Worm (Caenorhabditis elegans) whole organism, young adult: ENCODE data around the gene sut-2.

Experiments used
- B0261.1 ChIP-seq: sonication (generic microtip); optimal IDR thresholded peaks from 2 replicates; lab custom pipeline; 2016; ENCODE audit warnings: mild to moderate bottlenecking, missing genetic modification characterization, moderate library complexity, missing compliant biosample characterization
- F49E8.2 ChIP-seq: sonication (generic microtip); optimal IDR thresholded peaks from 3 replicates; lab custom pipeline; 2017; ENCODE audit warnings: missing genetic modification characterization, mild to moderate bottlenecking, missing compliant biosample characterization, antibody characterized with exemption, moderate library complexity; ENCODE audit not compliant: insufficient read depth
- K11D2.4 ChIP-seq: fragments of 200-800 bp; sonication (Bioruptor generic); IDR thresholded peaks from 2 replicates; pipeline ENCODE4 v1.3.6; 2022; ENCODE audit warnings: missing genetic modification reagents, missing genetic modification characterization, missing compliant biosample characterization
- K12H6.12 ChIP-seq: fragments of 200-800 bp; sonication (Bioruptor generic); optimal IDR thresholded peaks from 2 replicates; lab custom pipeline; 2018; ENCODE audit warnings: mild to moderate bottlenecking, missing genetic modification characterization, missing compliant biosample characterization
- Y56A3A.18 ChIP-seq: fragments of 200-800 bp; sonication (Bioruptor generic); IDR thresholded peaks from 2 replicates; pipeline ENCODE4 v1.3.6; 2022; ENCODE audit warnings: missing genetic modification reagents, missing genetic modification characterization, missing compliant biosample characterization
- akir-1 ChIP-seq: fragments of 200-800 bp; sonication (Bioruptor generic); optimal IDR thresholded peaks from 2 replicates; lab custom pipeline; 2018; ENCODE audit warnings: mild to moderate bottlenecking, missing genetic modification characterization, moderate library complexity, missing compliant biosample characterization
- ama-1 ChIP-seq, 3 experiments: fragments of 150-350 bp in 1 of 3; sonication (generic microtip) in 2 of 3; optimal IDR thresholded peaks; 2 replicates each; lab custom pipeline; 2014 to 2018; ENCODE audit warnings: missing biosample characterization in 2 of 3, missing genetic modification characterization in 2 of 3, missing genetic modification reagents in 2 of 3
- attf-6 ChIP-seq: fragments of 200-800 bp; sonication (Bioruptor generic); IDR thresholded peaks from 2 replicates; pipeline ENCODE4 v1.3.6; 2022; ENCODE audit warnings: missing genetic modification reagents, missing genetic modification characterization, missing compliant biosample characterization
- bed-2 ChIP-seq: fragments of 200-800 bp; sonication (Bioruptor generic); IDR thresholded peaks from 2 replicates; pipeline ENCODE4 v1.3.6; 2022; ENCODE audit warnings: missing genetic modification reagents, missing genetic modification characterization, missing compliant biosample characterization
- ccch-3 ChIP-seq: fragments of 200-800 bp; sonication (Bioruptor generic); optimal IDR thresholded peaks from 2 replicates; lab custom pipeline; 2018; ENCODE audit warnings: mild to moderate bottlenecking, missing genetic modification characterization, missing compliant biosample characterization
- cebp-1 ChIP-seq, 2 experiments: fragments of 200-800 bp in 1 of 2; sonication (Bioruptor generic) in 1 of 2; sonication (generic microtip) in 1 of 2; IDR thresholded peaks in 1 of 2; optimal IDR thresholded peaks in 1 of 2; 2 replicates each; pipeline versions ENCODE4 v1.3.6 to Lab custom; 2017 to 2022; ENCODE audit warnings: missing compliant biosample characterization in 2 of 2, missing genetic modification characterization in 2 of 2, mild to moderate bottlenecking in 1 of 2, missing genetic modification reagents in 1 of 2, moderate library complexity in 1 of 2
- cebp-2 ChIP-seq: fragments of 200-800 bp; sonication (Bioruptor generic); IDR thresholded peaks from 2 replicates; pipeline ENCODE4 v1.3.6; 2022; ENCODE audit warnings: missing genetic modification characterization, missing compliant biosample characterization
- ceh-100 ChIP-seq: fragments of 200-800 bp; sonication (Bioruptor generic); IDR thresholded peaks from 2 replicates; pipeline ENCODE4 v1.3.6; 2022; ENCODE audit warnings: missing genetic modification reagents, missing genetic modification characterization, missing compliant biosample characterization
- chd-7 ChIP-seq: sonication (generic microtip); optimal IDR thresholded peaks from 2 replicates; lab custom pipeline; 2016; ENCODE audit warnings: mild to moderate bottlenecking, missing genetic modification characterization, moderate library complexity, missing compliant biosample characterization
- die-1 ChIP-seq: sonication (generic microtip); optimal IDR thresholded peaks from 2 replicates; lab custom pipeline; 2016; ENCODE audit warnings: missing genotype, mild to moderate bottlenecking, missing genetic modification characterization, missing compliant biosample characterization
- dpff-1 ChIP-seq: sonication (generic microtip); optimal IDR thresholded peaks from 2 replicates; lab custom pipeline; 2017; ENCODE audit warnings: mild to moderate bottlenecking, missing genetic modification characterization, missing compliant biosample characterization
- efl-1 ChIP-seq: fragments of 150-350 bp; optimal IDR thresholded peaks from 2 replicates; lab custom pipeline; 2014; ENCODE audit warnings: missing biosample characterization, missing genetic modification reagents, missing genetic modification characterization
- egrh-3 ChIP-seq: fragments of 200-800 bp; sonication (Bioruptor generic); IDR thresholded peaks from 2 replicates; pipeline ENCODE4 v1.3.6; 2022; ENCODE audit warnings: missing genetic modification reagents, missing genetic modification characterization, missing compliant biosample characterization
- ets-4 ChIP-seq: fragments of 200-800 bp; sonication (Bioruptor generic); optimal IDR thresholded peaks from 2 replicates; lab custom pipeline; 2018; ENCODE audit warnings: mild to moderate bottlenecking, missing genetic modification characterization, missing compliant biosample characterization
- gei-17 ChIP-seq: fragments of 200-800 bp; sonication (Bioruptor generic); optimal IDR thresholded peaks from 2 replicates; lab custom pipeline; 2018; ENCODE audit warnings: mild to moderate bottlenecking, missing genetic modification characterization, missing compliant biosample characterization
- him-1 ChIP-seq: sonication (generic microtip); optimal IDR thresholded peaks from 2 replicates; lab custom pipeline; 2016; ENCODE audit warnings: missing genotype, missing genetic modification reagents, missing genetic modification characterization, missing compliant biosample characterization
- hlh-12 ChIP-seq: sonication (generic microtip); optimal IDR thresholded peaks from 2 replicates; lab custom pipeline; 2016; ENCODE audit warnings: missing genetic modification characterization, missing compliant biosample characterization
- hlh-26 ChIP-seq: fragments of 200-800 bp; sonication (Bioruptor generic); conservative IDR thresholded peaks from 2 replicates; pipeline ENCODE4 v1.3.6; 2022; ENCODE audit warnings: missing genetic modification reagents, missing genetic modification characterization, missing compliant biosample characterization
- hsf-1 ChIP-seq: fragments of 200-800 bp; sonication (Bioruptor generic); IDR thresholded peaks from 2 replicates; pipeline ENCODE4 v1.3.6; 2022; ENCODE audit warnings: missing genetic modification reagents, missing genetic modification characterization, missing compliant biosample characterization
- lag-1 ChIP-seq: fragments of 200-800 bp; sonication (Bioruptor generic); IDR thresholded peaks from 2 replicates; pipeline ENCODE4 v1.3.6; 2022; ENCODE audit warnings: missing genetic modification reagents, missing genetic modification characterization, missing compliant biosample characterization
- lin-26 ChIP-seq: fragments of 200-800 bp; sonication (Bioruptor generic); IDR thresholded peaks from 2 replicates; pipeline ENCODE4 v1.3.6; 2022; ENCODE audit warnings: missing genetic modification reagents, missing genetic modification characterization, missing compliant biosample characterization
- lsl-1 ChIP-seq: fragments of 200-800 bp; sonication (Bioruptor generic); optimal IDR thresholded peaks from 2 replicates; lab custom pipeline; 2018; ENCODE audit warnings: mild to moderate bottlenecking, missing genetic modification characterization, moderate library complexity, missing compliant biosample characterization
- madf-3 ChIP-seq: fragments of 200-800 bp; sonication (Bioruptor generic); IDR thresholded peaks from 2 replicates; pipeline ENCODE4 v1.3.6; 2022; ENCODE audit warnings: missing genetic modification reagents, missing genetic modification characterization, missing compliant biosample characterization
- madf-6 ChIP-seq: fragments of 200-800 bp; sonication (Bioruptor generic); IDR thresholded peaks from 2 replicates; pipeline ENCODE4 v1.3.6; 2022; ENCODE audit warnings: missing genetic modification reagents, missing genetic modification characterization, missing compliant biosample characterization
- madf-8 ChIP-seq: fragments of 200-800 bp; sonication (Bioruptor generic); conservative IDR thresholded peaks from 2 replicates; pipeline ENCODE4 v1.3.6; 2022; ENCODE audit warnings: missing genetic modification reagents, missing genetic modification characterization, missing compliant biosample characterization
- nfya-1 ChIP-seq: sonication (generic microtip); optimal IDR thresholded peaks from 2 replicates; lab custom pipeline; 2017; ENCODE audit warnings: antibody characterized with exemption, missing compliant biosample characterization, missing genetic modification characterization, borderline replicate concordance; ENCODE audit not compliant: insufficient read depth
- nhr-120 ChIP-seq: fragments of 200-800 bp; sonication (Bioruptor generic); IDR thresholded peaks from 2 replicates; pipeline ENCODE4 v1.3.6; 2022; ENCODE audit warnings: missing genetic modification characterization, missing compliant biosample characterization
- nhr-179 ChIP-seq: sonication (generic microtip); optimal IDR thresholded peaks from 2 replicates; lab custom pipeline; 2016; ENCODE audit warnings: mild to moderate bottlenecking, missing genetic modification characterization, missing compliant biosample characterization
- rcor-1 ChIP-seq: fragments of 200-800 bp; sonication (Bioruptor generic); IDR thresholded peaks from 2 replicates; pipeline ENCODE4 v1.3.6; 2022; ENCODE audit warnings: missing genetic modification reagents, missing genetic modification characterization, missing compliant biosample characterization
- sea-2 ChIP-seq: fragments of 200-800 bp; sonication (Bioruptor generic); IDR thresholded peaks from 2 replicates; pipeline ENCODE4 v1.3.6; 2022; ENCODE audit warnings: missing genetic modification characterization, missing compliant biosample characterization
- snpc-4 ChIP-seq, 5 experiments: fragments of 150-350 bp in 1 of 5; sonication (generic microtip) in 4 of 5; optimal IDR thresholded peaks; 2 replicates each; lab custom pipeline; 2014 to 2018; ENCODE audit warnings: missing genetic modification characterization in 5 of 5, missing biosample characterization in 3 of 5, antibody characterized with exemption in 2 of 5, mild to moderate bottlenecking in 2 of 5, missing compliant biosample characterization in 2 of 5, missing genotype in 2 of 5, moderate library complexity in 2 of 5, missing genetic modification reagents in 1 of 5
- tbp1 ChIP-seq: fragments of 200-800 bp; sonication (Bioruptor generic); optimal IDR thresholded peaks from 2 replicates; lab custom pipeline; 2018; ENCODE audit warnings: mild to moderate bottlenecking, missing genetic modification characterization, missing compliant biosample characterization
- unc-62 ChIP-seq: fragments of 150-350 bp; optimal IDR thresholded peaks from 2 replicates; lab custom pipeline; 2014; ENCODE audit warnings: missing biosample characterization, missing genetic modification reagents, missing genetic modification characterization
- ztf-22 ChIP-seq: fragments of 200-800 bp; sonication (Bioruptor generic); optimal IDR thresholded peaks from 2 replicates; lab custom pipeline; 2018; ENCODE audit warnings: mild to moderate bottlenecking, missing genetic modification characterization, moderate library complexity, missing compliant biosample characterization
- ztf-26 ChIP-seq: sonication (generic microtip); optimal IDR thresholded peaks from 2 replicates; lab custom pipeline; 2017; ENCODE audit warnings: missing genetic modification characterization, missing compliant biosample characterization
- ztf-3 ChIP-seq: fragments of 200-800 bp; sonication (Bioruptor generic); optimal IDR thresholded peaks from 2 replicates; lab custom pipeline; 2018; ENCODE audit warnings: mild to moderate bottlenecking, missing genetic modification characterization, missing compliant biosample characterization
- ztf-6 ChIP-seq: fragments of 200-800 bp; sonication (Bioruptor generic); IDR thresholded peaks from 2 replicates; pipeline ENCODE4 v1.3.6; 2022; ENCODE audit warnings: missing genetic modification reagents, missing genetic modification characterization, missing compliant biosample characterization

The sut-2 gene

DNA sequence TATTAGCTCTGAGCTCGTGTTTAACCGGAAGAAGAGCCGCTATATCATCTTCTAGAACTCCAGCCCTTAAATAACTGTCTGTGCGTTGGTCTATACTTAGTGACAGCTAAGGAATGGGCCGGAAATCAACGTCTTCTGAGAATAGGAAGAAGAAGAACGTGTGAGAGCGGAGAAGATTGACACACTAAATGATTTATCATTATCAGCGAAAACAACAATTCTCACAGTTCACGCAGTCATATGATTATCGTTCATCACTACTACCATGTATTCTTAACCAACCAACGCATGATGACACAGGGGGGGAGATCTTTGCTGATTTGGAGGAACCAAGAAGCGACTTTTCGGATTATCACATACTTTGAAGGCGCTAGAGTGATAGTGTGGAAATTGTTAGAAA is 45.5 kb downstream of the sut-2 start:
- 0 out of 2 replicates have a peak, but pooled peaks have one; percentile 8 for TF ChIP-seq madf-6 (GFP tag; lab: Robert Waterston, UW)
- TF ChIP-seq efl-1, result no peak
- TF ChIP-seq nhr-120, result no peak

- TF ChIP-seq cebp-2 (GFP tag; lab: Robert Waterston, UW) (0 out of 2 replicates have a peak, but pooled peaks have one; percentile 24), B0261.1 (tag; lab: Kevin White, UChicago) (no peak)
These were observed 46.0 kb downstream of the sut-2 start for ce11 chrV:4523844-4524243.

ce11 chrV:4523312-4523711 is 46.5 kb downstream of the sut-2 start:
- TF ChIP-seq rcor-1 (GFP tag; lab: Robert Waterston, UW), result no peak
- no peak for TF ChIP-seq ztf-6 (GFP tag; lab: Robert Waterston, UW)
- no peak for TF ChIP-seq gei-17 (GFP tag; lab: Kevin White, UChicago)
- no peak for TF ChIP-seq madf-8 (GFP tag; lab: Robert Waterston, UW)
- TF ChIP-seq F49E8.2 (tag; lab: Kevin White, UChicago), result no peak
- TF ChIP-seq him-1 (tag; lab: Kevin White, UChicago), result no peak
- no peak for TF ChIP-seq Y56A3A.18 (GFP tag; lab: Robert Waterston, UW)

ce11 chrV:4518657-4519056 is 51.2 kb downstream of the sut-2 start:
- TF ChIP-seq rcor-1 (GFP tag; lab: Robert Waterston, UW) (no peak), unc-62 (GFP tag; lab: Kevin White, UChicago) (no peak), ztf-22 (GFP tag; lab: Kevin White, UChicago) (no peak), chd-7 (tag; lab: Kevin White, UChicago) (no peak), ztf-3 (GFP tag; lab: Kevin White, UChicago) (no peak), hsf-1 (GFP tag; lab: Robert Waterston, UW) (no peak), lsl-1 (GFP tag; lab: Kevin White, UChicago) (no peak), sea-2 (no peak), nfya-1 (no peak), hlh-12 (tag; lab: Kevin White, UChicago) (no peak), egrh-3 (GFP tag; lab: Robert Waterston, UW) (no peak), tbp1 (GFP tag; lab: Kevin White, UChicago) (no peak), ama-1 (optimal IDR thresholded peaks at IDR 0.05; lab: Kevin White, UChicago) (no peak), ama-1 (GFP tag; optimal IDR thresholded peaks at IDR 0.05; lab: Kevin White, UChicago) (no peak), madf-3 (GFP tag; lab: Robert Waterston, UW) (no peak), him-1 (tag; lab: Kevin White, UChicago) (no peak), ztf-26 (no peak), K12H6.12 (no peak), hlh-26 (GFP tag; lab: Robert Waterston, UW) (no peak), cebp-1 (GFP tag; IDR thresholded peaks at IDR 0.05; lab: Robert Waterston, UW) (no peak), cebp-1 (tag; optimal IDR thresholded peaks at IDR 0.05; lab: Kevin White, UChicago) (no peak)

DNA sequence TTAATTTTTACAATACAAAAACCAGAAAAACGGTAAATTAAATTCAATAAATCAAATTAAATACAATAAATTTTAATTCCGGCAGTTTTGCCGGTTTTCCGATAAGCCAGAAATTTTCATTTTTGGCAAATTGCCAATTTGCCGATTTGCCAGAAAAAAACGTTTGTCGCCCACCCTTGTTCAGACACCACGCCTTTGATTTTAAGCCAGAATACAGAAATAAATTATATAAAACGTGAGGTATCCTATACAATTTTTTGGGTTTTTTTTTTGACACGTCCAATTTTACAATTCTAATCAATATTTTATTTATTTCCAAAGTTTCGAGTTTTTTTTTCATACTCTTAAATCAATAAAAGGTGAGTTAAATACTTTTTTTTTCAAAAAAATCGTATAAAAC is 57.1 kb downstream of the sut-2 start, which contains the start of gene T28F12.1:
TSS of gene T28F12.1 (plus strand) at position 301 of the 400 bp plus-strand sequence.
- TF ChIP-seq hlh-12 (tag; lab: Kevin White, UChicago) (no peak), nhr-179 (no peak), dpff-1 (no peak), ets-4 (GFP tag; lab: Kevin White, UChicago) (no peak), ztf-3 (GFP tag; lab: Kevin White, UChicago) (no peak), attf-6 (no peak), snpc-4 (GFP tag; optimal IDR thresholded peaks at IDR 0.05; lab: Kevin White, UChicago) (no peak), snpc-4 (tag; optimal IDR thresholded peaks at IDR 0.05; lab: Kevin White, UChicago) (no peak), ceh-100 (GFP tag; lab: Robert Waterston, UW) (no peak), rcor-1 (GFP tag; lab: Robert Waterston, UW) (no peak), lin-26 (GFP tag; lab: Robert Waterston, UW) (no peak), ccch-3 (GFP tag; lab: Kevin White, UChicago) (no peak), akir-1 (GFP tag; lab: Kevin White, UChicago) (no peak), K12H6.12 (no peak), K11D2.4 (GFP tag; lab: Robert Waterston, UW) (no peak), die-1 (tag; lab: Kevin White, UChicago) (no peak), bed-2 (no peak), lag-1 (GFP tag; lab: Robert Waterston, UW) (no peak)
